Fruit fly (Drosophila melanogaster) whole organism, wandering third instar larva: ENCODE data around the gene spri.

Experiments
- Dfd ChIP-seq: fragments of >200 bp; optimal IDR thresholded peaks from 2 replicates; lab custom pipeline; 2017; ENCODE audit warnings: missing biosample characterization, missing genetic modification characterization
- Dif ChIP-seq: fragments of 200-275, 200-300 bp; sonication (Bioruptor generic); optimal IDR thresholded peaks from 2 replicates; lab custom pipeline; 2018; ENCODE audit warnings: missing biosample characterization, missing genetic modification characterization; ENCODE audit not compliant: partially characterized antibody
- HLH106 ChIP-seq: fragments of 200-800 bp; optimal IDR thresholded peaks from 3 replicates; lab custom pipeline; 2019; ENCODE audit warnings: missing biosample characterization, mild to moderate bottlenecking, missing genetic modification characterization, moderate library complexity
- Hr78 ChIP-seq: fragments of >200 bp; optimal IDR thresholded peaks from 2 replicates; lab custom pipeline; 2017; ENCODE audit warnings: missing biosample characterization, missing genetic modification characterization
- OdsH ChIP-seq: fragments of 200-800 bp; sonication (Bioruptor generic); optimal IDR thresholded peaks from 2 replicates; lab custom pipeline; 2016; ENCODE audit warnings: missing biosample characterization, mild to moderate bottlenecking, missing genetic modification characterization
- h ChIP-seq: fragments of 200-800 bp; sonication (Bioruptor generic); optimal IDR thresholded peaks from 3 replicates; lab custom pipeline; 2016; ENCODE audit warnings: missing biosample characterization, mild to moderate bottlenecking, missing genetic modification characterization
- pan ChIP-seq: fragments of >200 bp; optimal IDR thresholded peaks from 2 replicates; lab custom pipeline; 2017

DNA sequence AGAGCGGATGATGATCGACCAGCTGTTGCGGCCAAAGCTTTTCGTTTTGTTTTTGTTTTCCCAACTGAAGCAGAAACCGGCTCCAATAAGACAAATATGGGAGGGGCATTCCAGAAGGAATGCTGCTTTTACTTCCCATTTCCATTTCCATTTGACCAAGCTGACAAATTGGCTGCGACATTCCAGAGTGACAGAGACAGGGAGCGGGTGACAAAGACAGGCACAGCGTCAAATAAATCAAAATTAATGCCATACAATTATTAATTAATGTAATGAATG lies 37.4 kb downstream of the spri start:
- no peak for TF ChIP-seq pan (lab: Kevin White, UChicago)
- no peak for TF ChIP-seq HLH106 (tag; lab: Kevin White, UChicago)
- no peak for TF ChIP-seq h
- TF ChIP-seq Dfd (GFP tag; lab: Kevin White, UChicago), result no peak
- no peak for TF ChIP-seq Hr78 (GFP tag; lab: Kevin White, UChicago)
- TF ChIP-seq Dif (GFP tag; lab: Kevin White, UChicago), result no peak
- no peak for TF ChIP-seq OdsH (GFP tag; lab: Kevin White, UChicago)
